Worm (Caenorhabditis elegans) whole organism, L4/young adult: Measurements from ENCODE around the gene sem-5.

Experiments used
- W03F9.2 ChIP-seq: fragments of 150-350 bp; optimal IDR thresholded peaks from 2 replicates; lab custom pipeline; 2014; ENCODE audit warnings: missing biosample characterization, missing genetic modification characterization
- dao-5 ChIP-seq: sonication (generic microtip); optimal IDR thresholded peaks from 2 replicates; lab custom pipeline; 2016; ENCODE audit warnings: missing genotype, missing genetic modification characterization, moderate library complexity, missing compliant biosample characterization
- him-1 ChIP-seq: sonication (generic microtip); optimal IDR thresholded peaks from 2 replicates; lab custom pipeline; 2016; ENCODE audit warnings: missing genotype, missing genetic modification reagents, missing genetic modification characterization, missing compliant biosample characterization

- TF ChIP-seq W03F9.2 (tag; lab: Kevin White, UChicago) (no peak), him-1 (tag; lab: Kevin White, UChicago) (no peak), dao-5 (tag; lab: Kevin White, UChicago) (no peak)
Measured at ce11 chrX:7925134-7925533, 36.4 kb downstream of the sem-5 start, which contains the start of gene zig-4.
